Worm (Caenorhabditis elegans): ENCODE measurements around the gene Y50E8A.22.

ce11 chrV:14741233-14741632 lies 7.7 kb downstream of the Y50E8A.22 start, which contains the start of gene Y50E8A.6:
- TF ChIP-seq W03F9.2 (tag; optimal IDR thresholded peaks at IDR 0.05) (no peak), dao-5 (tag; optimal IDR thresholded peaks at IDR 0.05) (no peak)

All from whole organism, L4/young adult.